Worm (Caenorhabditis elegans) whole organism, L1 larva: ENCODE results near the gene unc-45.

Experiments used
- C16A3.4 ChIP-seq: fragments of 150-350 bp; optimal IDR thresholded peaks from 2 replicates; lab custom pipeline; 2014; ENCODE audit warnings: missing biosample characterization, missing genetic modification characterization
- alr-1 ChIP-seq: fragments of 200-800 bp; sonication (Bioruptor generic); optimal IDR thresholded peaks from 2 replicates; lab custom pipeline; 2018; ENCODE audit warnings: borderline replicate concordance, mild to moderate bottlenecking, missing genetic modification characterization, missing compliant biosample characterization
- aly-2 ChIP-seq: fragments of 150-350 bp; optimal IDR thresholded peaks from 2 replicates; lab custom pipeline; 2014; ENCODE audit warnings: missing biosample characterization, missing genetic modification characterization
- ama-1 ChIP-seq: fragments of 150-350 bp; optimal IDR thresholded peaks from 2 replicates; lab custom pipeline; 2014
- blmp-1 ChIP-seq: fragments of 150-350 bp; optimal IDR thresholded peaks from 2 replicates; lab custom pipeline; 2014; ENCODE audit warnings: missing biosample characterization, missing genetic modification characterization
- ceh-8 ChIP-seq: fragments of 200-800 bp; sonication (Bioruptor generic); optimal IDR thresholded peaks from 2 replicates; lab custom pipeline; 2018; ENCODE audit warnings: mild to moderate bottlenecking, missing genetic modification characterization, moderate library complexity, missing compliant biosample characterization
- ceh-82 ChIP-seq, 3 experiments: fragments of 150-350 bp in 1 of 3; sonication (generic microtip) in 2 of 3; optimal IDR thresholded peaks; 2 replicates each; lab custom pipeline; 2014 to 2017; ENCODE audit warnings: missing biosample characterization in 3 of 3, missing genetic modification characterization in 3 of 3
- dpl-1 ChIP-seq, 3 experiments: fragments of 150-350 bp in 2 of 3; sonication (generic microtip) in 1 of 3; optimal IDR thresholded peaks; 2 replicates each; lab custom pipeline; 2014 to 2017; ENCODE audit warnings: missing biosample characterization in 3 of 3, missing genetic modification characterization in 3 of 3, missing genetic modification reagents in 3 of 3
- efl-1 ChIP-seq, 4 experiments: fragments of 150-350 bp; optimal IDR thresholded peaks in 3 of 4; peaks in 1 of 4; 1 replicate in 1 of 4; 2 replicates in 3 of 4; lab custom pipeline; 2014; ENCODE audit warnings: missing biosample characterization in 2 of 4, missing genetic modification characterization in 2 of 4, missing genetic modification reagents in 2 of 4
- egl-27 ChIP-seq, 2 experiments: fragments of 150-350 bp in 1 of 2; sonication (generic microtip); optimal IDR thresholded peaks; 3 replicates each; lab custom pipeline; 2017 to 2018; ENCODE audit warnings: missing biosample characterization in 2 of 2, missing genetic modification characterization in 2 of 2, missing genetic modification reagents in 2 of 2
- elt-3 ChIP-seq, 6 experiments: fragments of 150-350 bp in 1 of 6; sonication (generic microtip); optimal IDR thresholded peaks; 2 replicates each; lab custom pipeline; 2017 to 2018; ENCODE audit warnings: missing biosample characterization in 6 of 6, missing genetic modification characterization in 6 of 6, inconsistent platforms in 1 of 6
- fkh-8 ChIP-seq: sonication (generic microtip); optimal IDR thresholded peaks from 2 replicates; lab custom pipeline; 2016; ENCODE audit warnings: mild to moderate bottlenecking, missing genetic modification characterization, missing compliant biosample characterization
- fos-1 ChIP-seq: fragments of 150-350 bp; optimal IDR thresholded peaks from 2 replicates; lab custom pipeline; 2014; ENCODE audit warnings: missing biosample characterization, missing genetic modification characterization
- hlh-4 ChIP-seq: sonication (generic microtip); optimal IDR thresholded peaks from 2 replicates; lab custom pipeline; 2016; ENCODE audit warnings: mild to moderate bottlenecking, missing genetic modification characterization, missing compliant biosample characterization
- hpl-2 ChIP-seq: fragments of 150-350 bp; optimal IDR thresholded peaks from 2 replicates; lab custom pipeline; 2014; ENCODE audit warnings: missing biosample characterization, missing genetic modification reagents, missing genetic modification characterization
- isw-1 ChIP-seq: fragments of 200-800 bp; sonication (Bioruptor generic); IDR thresholded peaks from 2 replicates; pipeline ENCODE4 v1.3.6; 2022; ENCODE audit warnings: missing genetic modification characterization, missing compliant biosample characterization
- jun-1 ChIP-seq: fragments of 150-350 bp; optimal IDR thresholded peaks from 2 replicates; lab custom pipeline; 2014; ENCODE audit warnings: missing biosample characterization, missing genetic modification reagents, missing genetic modification characterization
- lin-13 ChIP-seq: fragments of 150-350 bp; optimal IDR thresholded peaks from 2 replicates; lab custom pipeline; 2014; ENCODE audit warnings: missing biosample characterization, missing genetic modification reagents, missing genetic modification characterization
- lin-15B ChIP-seq: fragments of 150-350 bp; sonication (generic microtip); optimal IDR thresholded peaks from 3 replicates; lab custom pipeline; 2014; ENCODE audit warnings: missing biosample characterization, missing genetic modification characterization
- lin-35 ChIP-seq, 2 experiments: fragments of 150-350 bp; optimal IDR thresholded peaks; 2 replicates each; lab custom pipeline; 2014; ENCODE audit warnings: missing biosample characterization in 2 of 2, missing genetic modification characterization in 2 of 2, missing genetic modification reagents in 2 of 2
- lin-39 ChIP-seq: fragments of 150-350 bp; optimal IDR thresholded peaks from 2 replicates; lab custom pipeline; 2014; ENCODE audit warnings: missing biosample characterization, missing genetic modification reagents, missing genetic modification characterization
- lsy-2 ChIP-seq, 2 experiments: fragments of 150-350 bp; optimal IDR thresholded peaks; 2 replicates each; lab custom pipeline; 2014; ENCODE audit warnings: missing biosample characterization in 2 of 2, missing genetic modification characterization in 2 of 2
- mep-1 ChIP-seq: fragments of 150-350 bp; optimal IDR thresholded peaks from 2 replicates; lab custom pipeline; 2014; ENCODE audit warnings: missing biosample characterization, missing genetic modification characterization
- nhr-20 ChIP-seq: sonication (generic microtip); optimal IDR thresholded peaks from 2 replicates; lab custom pipeline; 2016; ENCODE audit warnings: mild to moderate bottlenecking, missing genetic modification characterization, missing compliant biosample characterization
- nhr-237 ChIP-seq: fragments of 150-350 bp; optimal IDR thresholded peaks from 2 replicates; lab custom pipeline; 2014; ENCODE audit warnings: missing biosample characterization, missing genetic modification characterization
- nhr-47 ChIP-seq: sonication (generic microtip); optimal IDR thresholded peaks from 2 replicates; lab custom pipeline; 2016; ENCODE audit warnings: mild to moderate bottlenecking, missing genetic modification characterization, moderate library complexity, missing compliant biosample characterization
- nhr-71 ChIP-seq: sonication (generic microtip); optimal IDR thresholded peaks from 2 replicates; lab custom pipeline; 2016; ENCODE audit warnings: mild to moderate bottlenecking, missing genetic modification characterization, moderate library complexity, missing compliant biosample characterization
- nhr-77 ChIP-seq: fragments of 150-350 bp; optimal IDR thresholded peaks from 2 replicates; lab custom pipeline; 2014; ENCODE audit warnings: missing biosample characterization, missing genetic modification characterization
- nhr-85 ChIP-seq: sonication (generic microtip); peaks from one replicate; lab custom pipeline; 2016; ENCODE audit warnings: missing genetic modification characterization, inconsistent platforms, missing compliant biosample characterization
- nhr-90 ChIP-seq: sonication (generic microtip); optimal IDR thresholded peaks from 2 replicates; lab custom pipeline; 2016; ENCODE audit warnings: mild to moderate bottlenecking, missing genetic modification characterization, missing compliant biosample characterization; ENCODE audit not compliant: poor library complexity
- rnt-1 ChIP-seq: sonication (generic microtip); optimal IDR thresholded peaks from 2 replicates; lab custom pipeline; 2016; ENCODE audit warnings: mild to moderate bottlenecking, missing genetic modification characterization, moderate library complexity, missing compliant biosample characterization
- skn-1 ChIP-seq: fragments of 150-350 bp; optimal IDR thresholded peaks from 2 replicates; lab custom pipeline; 2014; ENCODE audit warnings: missing biosample characterization, missing genetic modification characterization
- snu-23 ChIP-seq: sonication (generic microtip); optimal IDR thresholded peaks from 2 replicates; lab custom pipeline; 2016; ENCODE audit warnings: missing genetic modification characterization, missing compliant biosample characterization
- swsn-7 ChIP-seq: sonication (generic microtip); optimal IDR thresholded peaks from 2 replicates; lab custom pipeline; 2016; ENCODE audit warnings: missing genetic modification characterization, missing compliant biosample characterization
- tbx-2 ChIP-seq: sonication (generic microtip); optimal IDR thresholded peaks from 2 replicates; lab custom pipeline; 2016; ENCODE audit warnings: missing genetic modification characterization, missing compliant biosample characterization
- xbp-1 ChIP-seq: sonication (generic microtip); optimal IDR thresholded peaks from 2 replicates; lab custom pipeline; 2016; ENCODE audit warnings: missing genetic modification characterization, missing compliant biosample characterization

The unc-45 gene

DNA sequence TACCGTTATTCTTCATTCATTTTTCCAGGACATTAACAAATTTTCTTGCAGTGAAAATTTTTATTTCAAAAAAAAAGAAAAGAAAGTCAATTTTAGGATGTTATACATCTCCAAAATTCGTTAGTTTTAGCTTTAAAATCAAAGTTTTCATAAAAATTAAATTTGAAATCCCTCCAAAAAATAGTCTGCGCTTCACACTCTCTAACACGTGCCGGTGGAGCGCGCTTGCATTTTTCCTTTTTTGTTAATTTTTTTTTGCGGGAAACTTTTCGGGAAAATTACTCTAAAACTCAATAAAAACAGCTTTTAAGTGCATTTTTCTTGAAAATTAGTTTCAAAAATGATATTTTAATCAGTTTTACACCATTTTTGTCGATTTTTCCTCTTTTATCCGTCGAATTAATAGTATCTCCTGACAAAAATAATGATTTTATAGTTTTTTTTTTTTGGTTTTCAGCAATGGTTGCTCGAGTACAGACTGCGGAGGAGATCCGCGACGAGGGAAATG is at the start of gene unc-45:
TSS of gene unc-45 (plus strand) at position 458 of the 508 bp plus-strand sequence.
- TF ChIP-seq blmp-1 (tag; lab: Kevin White, UChicago): peak; percentile 60
- peak; percentile 63 for TF ChIP-seq nhr-47 (tag; lab: Kevin White, UChicago)
- TF ChIP-seq alr-1 (tag; lab: Kevin White, UChicago): no peak
- TF ChIP-seq aly-2 (tag; lab: Kevin White, UChicago): no peak
- TF ChIP-seq mep-1 (tag; lab: Kevin White, UChicago): peak; percentile 58
- peak; percentile 66 for TF ChIP-seq nhr-71 (tag; lab: Kevin White, UChicago)
- TF ChIP-seq nhr-237 (tag; lab: Kevin White, UChicago): peak; percentile 21
- peak; percentile 49 for TF ChIP-seq skn-1
- TF ChIP-seq ceh-82 (tag; optimal IDR thresholded peaks at IDR 0.05; lab: Kevin White, UChicago): peak; percentile 38 to 73 (median 64)
- TF ChIP-seq ama-1 (lab: Kevin White, UChicago): no peak
- TF ChIP-seq nhr-90 (tag; lab: Kevin White, UChicago): no peak
- peak; percentile 19 for TF ChIP-seq lin-39 (tag; lab: Kevin White, UChicago)
- TF ChIP-seq swsn-7: peak; percentile 53
- TF ChIP-seq tbx-2: peak; percentile 40
- TF ChIP-seq isw-1 (GFP tag; lab: Robert Waterston, UW): peak; percentile 42
- TF ChIP-seq nhr-85: no peak
- TF ChIP-seq nhr-20 (tag; lab: Kevin White, UChicago): peak; percentile 51
- TF ChIP-seq lin-15B (tag; lab: Kevin White, UChicago): peak; percentile 25
- TF ChIP-seq fos-1 (tag; lab: Kevin White, UChicago): peak; percentile 35
- TF ChIP-seq xbp-1: peak; percentile 36
- peak; percentile 68 for TF ChIP-seq snu-23 (GFP tag; lab: Kevin White, UChicago)
- peak; percentile 94 to 96 for TF ChIP-seq lin-35 (GFP tag; optimal IDR thresholded peaks at IDR 0.05; lab: Kevin White, UChicago)
- peak in 1 of 6 experiments; percentile 17 for TF ChIP-seq elt-3 (tag; optimal IDR thresholded peaks at IDR 0.05; lab: Kevin White, UChicago)
- peak; percentile 91 to 94 (median 92) for TF ChIP-seq dpl-1 (GFP tag; optimal IDR thresholded peaks at IDR 0.05; lab: Kevin White, UChicago)
- no peak for TF ChIP-seq egl-27 (tag; optimal IDR thresholded peaks at IDR 0.05; lab: Kevin White, UChicago)
- TF ChIP-seq lsy-2 (tag; optimal IDR thresholded peaks at IDR 0.05; lab: Kevin White, UChicago): peak; percentile 61 to 82
- TF ChIP-seq efl-1 (optimal IDR thresholded peaks at IDR 0.05; lab: Kevin White, UChicago): peak; percentile 79 to 94
- TF ChIP-seq efl-1 (GFP tag; optimal IDR thresholded peaks at IDR 0.05 in 1 of 2; lab: Kevin White, UChicago): peak; percentile 93 to 99
- TF ChIP-seq lin-13 (GFP tag; lab: Kevin White, UChicago): peak; percentile 63
- TF ChIP-seq rnt-1 (tag; lab: Kevin White, UChicago): peak; percentile 28
- peak; percentile 28 for TF ChIP-seq fkh-8 (tag; lab: Kevin White, UChicago)
- no peak for TF ChIP-seq hlh-4
- TF ChIP-seq jun-1 (tag; lab: Kevin White, UChicago): peak; percentile 18
- TF ChIP-seq nhr-77 (tag; lab: Kevin White, UChicago): peak; percentile 7
- peak; percentile 32 for TF ChIP-seq C16A3.4 (tag; lab: Kevin White, UChicago)

DNA sequence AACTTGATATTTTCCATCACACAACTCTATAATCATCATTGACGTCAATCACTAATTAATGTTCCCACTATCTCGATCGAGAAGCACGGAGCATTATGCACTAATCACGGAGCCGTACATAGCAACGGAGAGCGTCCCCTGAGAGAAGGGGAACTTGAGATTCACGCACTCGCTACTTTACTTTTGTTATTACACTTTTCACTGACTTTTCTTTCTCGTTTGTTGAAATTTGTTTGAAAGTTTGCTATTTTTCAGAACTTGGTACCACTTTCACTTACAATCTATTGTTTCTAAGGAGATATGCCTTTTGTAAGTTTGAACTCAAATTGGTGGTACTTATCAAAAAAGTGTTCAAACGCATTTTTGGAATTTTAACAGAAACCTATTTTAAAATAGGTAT is 47.2 kb upstream of the unc-45 start, which contains the start of gene Y55B1BR.8:
TSS of gene Y55B1BR.8 (plus strand) at position 301 of the 400 bp plus-strand sequence.
- TF ChIP-seq hpl-2 (GFP tag; lab: Kevin White, UChicago) (no peak), ceh-8 (GFP tag; lab: Kevin White, UChicago) (peak; percentile 52), fkh-8 (tag; lab: Kevin White, UChicago) (peak; percentile 25)

DNA sequence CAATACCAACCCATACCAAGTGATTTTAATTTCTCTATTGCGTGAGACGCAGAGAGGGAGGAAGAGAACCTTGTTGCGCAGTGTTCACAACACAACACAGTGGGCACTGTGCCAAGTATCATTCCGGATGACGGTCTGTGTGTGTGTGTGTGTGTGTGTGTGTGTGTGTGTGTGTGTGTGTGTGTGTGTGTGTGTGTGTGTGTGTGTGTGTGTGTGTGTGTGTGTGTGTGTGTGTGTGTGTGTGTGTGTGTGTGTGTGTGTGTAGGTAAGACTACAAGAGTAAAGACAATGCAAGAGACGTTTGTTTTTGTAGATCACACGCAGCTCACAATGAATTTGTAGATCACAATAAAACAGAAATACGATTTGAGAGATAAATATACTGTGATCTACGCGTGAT is 45.8 kb upstream of the unc-45 start:
- peak; percentile 83 for TF ChIP-seq alr-1 (tag; lab: Kevin White, UChicago)

DNA sequence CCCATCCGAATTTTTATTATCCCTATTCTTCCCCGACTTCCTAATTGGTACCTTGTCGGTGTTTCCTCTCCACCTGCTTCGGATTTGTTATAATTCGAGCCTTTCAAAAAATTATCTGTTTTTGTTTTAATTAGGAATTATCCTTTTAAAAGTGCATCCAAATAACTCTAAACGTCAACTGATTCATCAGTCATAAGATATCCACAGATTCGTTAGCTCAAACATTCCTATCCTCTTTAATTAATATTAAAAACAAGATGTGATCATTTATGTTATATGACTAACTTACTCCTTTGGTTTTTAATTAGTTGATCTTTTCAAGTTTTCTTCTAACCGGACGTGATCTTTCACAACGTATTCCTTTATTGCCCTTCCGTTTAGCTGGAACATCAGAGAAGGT is 44.5 kb upstream of the unc-45 start:
- TF ChIP-seq fos-1 (tag; lab: Kevin White, UChicago): no peak
- peak; percentile 91 for TF ChIP-seq ceh-8 (GFP tag; lab: Kevin White, UChicago)
- TF ChIP-seq, all 84 proteins: peak for 1
